Worm (Caenorhabditis elegans) whole organism, L3 larva: ENCODE results near the gene F21C10.18.

Experiments used
- ceh-9 ChIP-seq: sonication (generic microtip); optimal IDR thresholded peaks from 2 replicates; lab custom pipeline; 2018; ENCODE audit warnings: missing biosample characterization, missing genetic modification characterization
- egl-27 ChIP-seq: sonication (generic microtip); optimal IDR thresholded peaks from 4 replicates; lab custom pipeline; 2017; ENCODE audit warnings: missing biosample characterization, missing genetic modification reagents, missing genetic modification characterization
- lin-15B ChIP-seq: fragments of 150-350 bp; optimal IDR thresholded peaks from 2 replicates; lab custom pipeline; 2014; ENCODE audit warnings: missing biosample characterization, missing genetic modification characterization
- mdl-1 ChIP-seq: fragments of 150-350 bp; optimal IDR thresholded peaks from 2 replicates; lab custom pipeline; 2014; ENCODE audit warnings: missing biosample characterization, missing genetic modification characterization
- nhr-11 ChIP-seq: fragments of 150-350 bp; optimal IDR thresholded peaks from 2 replicates; lab custom pipeline; 2014; ENCODE audit warnings: missing biosample characterization, missing genetic modification characterization
- nhr-12 ChIP-seq: fragments of 150-350 bp; optimal IDR thresholded peaks from 2 replicates; lab custom pipeline; 2014; ENCODE audit warnings: missing biosample characterization, missing genetic modification characterization
- nhr-25 ChIP-seq: sonication (generic microtip); optimal IDR thresholded peaks from 2 replicates; lab custom pipeline; 2017; ENCODE audit warnings: missing biosample characterization, missing genetic modification characterization
- nhr-28 ChIP-seq: fragments of 150-350 bp; optimal IDR thresholded peaks from 2 replicates; lab custom pipeline; 2014; ENCODE audit warnings: missing biosample characterization, missing genetic modification characterization
- nhr-77 ChIP-seq: fragments of 150-350 bp; optimal IDR thresholded peaks from 2 replicates; lab custom pipeline; 2014; ENCODE audit warnings: missing biosample characterization, missing genetic modification characterization
- pha-4 ChIP-seq: fragments of 150-350 bp; optimal IDR thresholded peaks from 2 replicates; lab custom pipeline; 2014; ENCODE audit warnings: missing biosample characterization, missing genetic modification reagents, missing genetic modification characterization
- pqm-1 ChIP-seq: fragments of 150-350 bp; optimal IDR thresholded peaks from 2 replicates; lab custom pipeline; 2017; ENCODE audit warnings: missing biosample characterization, missing genetic modification characterization, inconsistent platforms

ce11 chrV:9059468-9059867 is 48.9 kb upstream of the F21C10.18 start, which contains the start of the genes C25E10.16 and C25E10.13:
- TF ChIP-seq pqm-1 (tag; lab: Kevin White, UChicago) (no peak), nhr-12 (tag; lab: Kevin White, UChicago) (no peak), nhr-28 (tag; lab: Kevin White, UChicago) (no peak), nhr-11 (no peak), nhr-77 (tag; lab: Kevin White, UChicago) (no peak), lin-15B (tag; lab: Kevin White, UChicago) (no peak), nhr-25 (tag; lab: Kevin White, UChicago) (no peak), mdl-1 (tag; lab: Kevin White, UChicago) (no peak), ceh-9 (tag; lab: Kevin White, UChicago) (no peak), pha-4 (no peak), egl-27 (tag; lab: Kevin White, UChicago) (no peak)
